Fruit fly (Drosophila melanogaster) whole organism, embryonic: ENCODE data around the gene CG13071.

Experiments used
- Abd-B ChIP-seq: fragments of 200-800 bp; sonication (Bioruptor generic); optimal IDR thresholded peaks from 2 replicates; lab custom pipeline; 2018; ENCODE audit warnings: missing biosample characterization, mild to moderate bottlenecking, missing genetic modification characterization, moderate library complexity
- Atf3 ChIP-seq: fragments of 200-800 bp; sonication (Bioruptor generic); optimal IDR thresholded peaks from 3 replicates; lab custom pipeline; 2016; ENCODE audit warnings: missing biosample characterization, missing genetic modification characterization
- Bgb ChIP-seq: fragments of 200-800 bp; sonication (Bioruptor generic); IDR thresholded peaks from 2 replicates; pipeline ENCODE4 v1.3.6; 2022; ENCODE audit warnings: missing biosample characterization, missing genetic modification characterization; ENCODE audit not compliant: partially characterized antibody
- CG10267 ChIP-seq: fragments of 200-800 bp; sonication (Bioruptor generic); optimal IDR thresholded peaks from 2 replicates; lab custom pipeline; 2018; ENCODE audit warnings: missing biosample characterization, mild to moderate bottlenecking, missing genetic modification characterization, moderate library complexity
- CG10654 ChIP-seq: fragments of 200-800 bp; sonication (Bioruptor generic); optimal IDR thresholded peaks from 2 replicates; lab custom pipeline; 2016; ENCODE audit warnings: missing biosample characterization, missing genetic modification characterization
- CG12299 ChIP-seq: fragments of 200-800 bp; sonication (Bioruptor generic); optimal IDR thresholded peaks from 2 replicates; lab custom pipeline; 2018; ENCODE audit warnings: missing biosample characterization, mild to moderate bottlenecking, missing genetic modification characterization
- CG14965 ChIP-seq: fragments of 200-800 bp; sonication (Bioruptor generic); optimal IDR thresholded peaks from 2 replicates; lab custom pipeline; 2016; ENCODE audit warnings: missing biosample characterization, missing genetic modification characterization, borderline replicate concordance
- CG16813 ChIP-seq: fragments of 200-800 bp; sonication (Bioruptor generic); IDR thresholded peaks from 3 replicates; pipeline ENCODE4 v1.3.6; 2022; ENCODE audit warnings: missing biosample characterization, missing genetic modification characterization; ENCODE audit not compliant: partially characterized antibody
- CG3726 ChIP-seq: fragments of 200-800 bp; sonication (Bioruptor generic); IDR thresholded peaks from 3 replicates; pipeline ENCODE4, ENCODE4 v1.3.6; 2022; ENCODE audit warnings: missing biosample characterization, missing genetic modification characterization
- CG3847 ChIP-seq: fragments of 200-800 bp; sonication (Bioruptor generic); IDR thresholded peaks from 2 replicates; pipeline ENCODE4 v1.3.6; 2022; ENCODE audit warnings: missing biosample characterization, missing genetic modification characterization
- cas ChIP-seq: fragments of 200-800 bp; sonication (Bioruptor generic); IDR thresholded peaks from 2 replicates; pipeline ENCODE4 v1.3.6; 2022; ENCODE audit warnings: missing biosample characterization, missing genetic modification characterization
- nerfin-1 ChIP-seq: fragments of 200-800 bp; sonication (Bioruptor generic); optimal IDR thresholded peaks from 3 replicates; lab custom pipeline; 2019; ENCODE audit warnings: missing biosample characterization, mild to moderate bottlenecking, missing genetic modification characterization, moderate library complexity
- pzg ChIP-seq: fragments of 200-800 bp; sonication (Bioruptor generic); optimal IDR thresholded peaks from 3 replicates; lab custom pipeline; 2018; ENCODE audit warnings: missing biosample characterization, mild to moderate bottlenecking, missing genetic modification characterization, moderate library complexity
- zf30C ChIP-seq: fragments of 200-800 bp; sonication (Bioruptor generic); optimal IDR thresholded peaks from 3 replicates; lab custom pipeline; 2018; ENCODE audit warnings: missing biosample characterization, mild to moderate bottlenecking, missing genetic modification characterization

DNA sequence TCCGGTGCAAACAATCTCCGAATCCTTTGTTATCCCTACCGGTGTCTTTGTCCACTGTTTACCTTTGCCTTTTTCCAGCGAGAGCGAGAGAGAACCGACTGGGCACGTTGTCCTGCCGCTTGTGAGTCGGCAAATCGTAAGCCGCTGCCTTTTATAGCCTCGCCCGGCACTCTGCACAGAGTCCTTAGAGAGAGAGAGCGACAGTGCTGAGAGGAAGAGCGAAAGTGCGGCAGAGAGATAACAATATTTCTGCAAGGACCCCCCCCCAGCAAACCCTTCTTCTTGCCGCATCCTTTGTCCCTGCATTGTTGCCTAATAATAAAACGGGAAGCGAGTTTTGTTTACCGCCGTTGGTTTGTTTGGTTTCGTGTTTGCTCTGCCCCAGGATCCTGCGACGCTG is 10.3 kb upstream of the CG13071 start, which contains the start of gene CG13055:
- TF ChIP-seq zf30C (no peak), Bgb (GFP tag; lab: Robert Waterston, UW) (no peak), nerfin-1 (no peak), Atf3 (GFP tag; lab: Kevin White, UChicago) (no peak), CG3726 (GFP tag; lab: Robert Waterston, UW) (no peak), CG10267 (tag; lab: Kevin White, UChicago) (no peak), CG3847 (GFP tag; lab: Robert Waterston, UW) (no peak), CG14965 (no peak), CG10654 (GFP tag; lab: Kevin White, UChicago) (no peak), CG12299 (tag; lab: Kevin White, UChicago) (no peak), CG16813 (GFP tag; lab: Robert Waterston, UW) (no peak), cas (GFP tag; lab: Robert Waterston, UW) (no peak), pzg (GFP tag; lab: Kevin White, UChicago) (no peak), Abd-B (GFP tag; lab: Kevin White, UChicago) (no peak)
